Worm (Caenorhabditis elegans): ENCODE data around the gene F36H9.10.

Gene F36H9.10

DNA sequence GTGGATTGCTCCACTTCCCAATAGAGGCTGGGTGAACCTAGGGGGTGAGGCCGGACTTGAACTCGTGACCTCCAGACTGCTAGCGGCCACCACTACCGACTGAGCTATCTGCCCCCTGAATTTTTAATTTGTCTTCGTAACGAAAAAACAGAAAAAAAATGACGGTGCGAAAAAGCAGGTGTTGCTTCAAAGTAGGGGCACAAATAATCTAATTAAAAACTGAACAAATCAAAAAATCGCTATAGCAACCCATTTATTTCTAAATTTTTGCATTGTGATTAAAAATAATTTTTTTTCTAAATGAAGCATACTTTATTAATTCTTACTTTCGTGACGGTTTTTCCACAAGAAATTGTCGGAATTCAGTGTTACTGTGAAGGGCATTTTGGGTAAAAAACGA is at the start of gene F36H9.10:
Gene F36H9.10 (plus strand): TSS at position 301 of the 400 bp plus-strand sequence.
- TF ChIP-seq set-16 (GFP tag; IDR thresholded peaks at IDR 0.05): 0 out of 2 replicates have a peak, but pooled peaks have one; percentile 28
- TF ChIP-seq nhr-11 (tag; optimal IDR thresholded peaks at IDR 0.05): no peak

DNA sequence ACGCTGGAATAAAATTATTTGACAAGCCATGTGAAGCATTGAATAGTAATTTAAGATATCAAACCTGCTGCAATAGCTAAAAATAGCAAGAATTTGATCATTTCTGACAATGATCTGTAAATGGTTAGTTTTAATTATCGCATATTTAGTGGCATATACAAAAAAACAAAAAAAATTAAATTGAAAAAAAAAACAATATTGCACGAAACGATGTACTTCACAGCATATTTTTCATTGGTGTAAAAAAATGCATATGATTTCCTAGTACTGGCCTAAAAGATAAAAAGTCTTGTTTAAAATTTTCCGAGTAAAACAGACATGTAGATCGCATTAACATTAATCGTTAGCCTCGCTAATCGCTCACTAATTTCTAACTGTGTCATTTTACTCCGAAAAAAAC is 48.9 kb upstream of the F36H9.10 start, which contains the start of gene ZK697.8:
Gene ZK697.8 (minus strand): TSS at position 101 of the 400 bp plus-strand sequence.
- TF ChIP-seq gei-8 (GFP tag; optimal IDR thresholded peaks at IDR 0.05) (no peak), ces-1 (GFP tag; optimal IDR thresholded peaks at IDR 0.05) (no peak), lin-38 (GFP tag; IDR thresholded peaks at IDR 0.05) (no peak), mdt-29 (GFP tag; IDR thresholded peaks at IDR 0.05) (no peak)

DNA sequence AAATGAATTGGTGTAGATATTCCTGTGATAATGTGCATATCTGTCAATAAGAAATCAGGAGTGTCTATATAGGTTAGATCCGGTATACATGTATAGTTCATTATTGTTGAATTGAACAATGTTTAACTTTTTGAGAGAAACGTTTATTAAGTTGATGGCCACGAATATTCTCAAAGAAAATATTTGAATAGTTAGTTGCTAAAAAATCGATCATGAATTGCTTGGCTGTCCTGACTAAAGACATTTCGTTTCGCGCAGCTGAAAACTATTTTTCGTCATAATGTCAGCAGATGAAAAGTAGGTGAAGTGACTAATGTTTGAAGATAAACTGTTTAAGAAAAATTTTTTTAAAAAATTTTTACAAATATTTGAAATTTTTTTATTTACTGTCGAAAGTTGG is 46.6 kb upstream of the F36H9.10 start, which contains the start of gene srh-199:
Gene srh-199 (minus strand): TSS at position 101 of the 400 bp plus-strand sequence.
- TF ChIP-seq mxl-2 (GFP tag; conservative IDR thresholded peaks at IDR 0.05) (no peak), aly-2 (tag; optimal IDR thresholded peaks at IDR 0.05) (no peak), Y105C5A.15 (GFP tag; IDR thresholded peaks at IDR 0.05) (no peak), F37D6.2 (tag; optimal IDR thresholded peaks at IDR 0.05) (no peak), nhr-28 (tag; optimal IDR thresholded peaks at IDR 0.05) (no peak), dmd-6 (GFP tag; IDR thresholded peaks at IDR 0.05) (no peak), cey-2 (tag; optimal IDR thresholded peaks at IDR 0.05; ENCODE audit: borderline replicate concordance, insufficient read depth) (no peak), lin-29 (GFP tag; IDR thresholded peaks at IDR 0.05) (no peak), zag-1 (tag; optimal IDR thresholded peaks at IDR 0.05) (no peak), zfp-2 (tag; optimal IDR thresholded peaks at IDR 0.05) (no peak), hmg-1.1 (GFP tag; IDR thresholded peaks at IDR 0.05) (no peak), T26A8.4 (GFP tag; IDR thresholded peaks at IDR 0.05) (no peak), nhr-111 (GFP tag; optimal IDR thresholded peaks at IDR 0.05) (no peak), arid-1 (GFP tag; conservative IDR thresholded peaks at IDR 0.05) (no peak), madf-5 (GFP tag; IDR thresholded peaks at IDR 0.05) (no peak), ceh-44 (GFP tag; IDR thresholded peaks at IDR 0.05) (no peak), nhr-25 (tag; optimal IDR thresholded peaks at IDR 0.05; ENCODE audit: borderline replicate concordance, insufficient read depth) (no peak), snpc-1.2 (GFP tag; IDR thresholded peaks at IDR 0.05) (no peak), ceh-62 (tag; optimal IDR thresholded peaks at IDR 0.05) (no peak), mep-1 (tag; optimal IDR thresholded peaks at IDR 0.05) (no peak)

DNA sequence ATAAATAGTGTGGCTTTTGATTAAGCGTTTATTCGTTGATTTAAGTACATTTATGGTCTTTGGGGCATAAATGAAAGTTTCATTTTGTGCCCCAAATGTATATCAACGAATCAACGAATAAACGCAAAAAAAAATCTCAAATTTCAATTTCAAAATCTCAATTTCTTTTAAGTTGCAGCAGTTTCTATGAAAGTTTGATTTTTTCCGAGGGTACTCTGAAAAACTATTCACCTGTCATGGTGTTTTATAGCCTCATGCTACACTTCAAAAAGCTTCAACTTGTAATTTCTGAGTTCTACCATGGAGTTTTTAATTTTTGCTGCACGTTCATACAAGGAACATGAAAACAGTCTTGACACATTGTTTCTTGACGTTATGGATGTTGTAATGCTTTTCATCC is 45.5 kb upstream of the F36H9.10 start, which contains the start of gene ZK697.1:
Gene ZK697.1 (plus strand): TSS at position 301 of the 400 bp plus-strand sequence.
- TF ChIP-seq cey-2 (tag; optimal IDR thresholded peaks at IDR 0.05; ENCODE audit: borderline replicate concordance, insufficient read depth) (no peak), ces-1 (GFP tag; optimal IDR thresholded peaks at IDR 0.05) (no peak), nhr-48 (tag; optimal IDR thresholded peaks at IDR 0.05) (no peak), aly-2 (tag; optimal IDR thresholded peaks at IDR 0.05) (no peak), unc-39 (tag; optimal IDR thresholded peaks at IDR 0.05) (no peak), dpl-1 (GFP tag; optimal IDR thresholded peaks at IDR 0.05) (no peak), R02D3.7 (tag; optimal IDR thresholded peaks at IDR 0.05) (no peak), pha-4 (GFP tag; IDR thresholded peaks at IDR 0.05) (no peak), pha-4 (tag; optimal IDR thresholded peaks at IDR 0.05) (no peak), ceh-20 (GFP tag; IDR thresholded peaks at IDR 0.05) (no peak), Y48G9A.11 (GFP tag; IDR thresholded peaks at IDR 0.05) (no peak), ZK337.2 (GFP tag; IDR thresholded peaks at IDR 0.05) (no peak), nhr-111 (GFP tag; optimal IDR thresholded peaks at IDR 0.05) (no peak)

Data from whole organism, L4 larva.